Worm (Caenorhabditis elegans) whole organism, L4/young adult: ENCODE results near the gene K01A11.1.

Experiments
- dao-5 ChIP-seq: sonication (generic microtip); optimal IDR thresholded peaks from 2 replicates; lab custom pipeline; 2016; ENCODE audit warnings: missing genotype, missing genetic modification characterization, moderate library complexity, missing compliant biosample characterization
- him-1 ChIP-seq: sonication (generic microtip); optimal IDR thresholded peaks from 2 replicates; lab custom pipeline; 2016; ENCODE audit warnings: missing genotype, missing genetic modification reagents, missing genetic modification characterization, missing compliant biosample characterization

DNA sequence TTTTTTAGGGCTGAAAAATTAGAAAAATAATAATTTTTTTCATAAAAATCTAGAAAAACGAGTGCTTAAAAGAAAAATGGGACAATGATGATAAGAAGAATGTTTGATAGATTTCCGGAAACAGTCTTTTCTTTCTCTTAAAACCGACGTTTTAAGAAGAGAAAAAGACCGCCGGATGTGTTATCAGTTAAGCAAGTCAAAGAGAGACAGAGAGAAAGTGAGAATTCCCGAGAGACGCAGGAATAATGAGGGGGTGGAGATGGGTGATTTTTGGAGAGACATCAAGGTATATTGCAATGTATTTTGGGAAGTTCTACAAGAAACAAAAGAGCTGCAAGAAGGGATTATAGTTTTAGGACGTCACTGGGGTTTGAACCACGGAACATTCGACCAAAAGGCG is 44.2 kb upstream of the K01A11.1 start, which contains the start of gene C34C12.9:
- TF ChIP-seq dao-5 (tag; lab: Kevin White, UChicago) (no peak), him-1 (tag; lab: Kevin White, UChicago) (no peak)
